Worm (Caenorhabditis elegans) whole organism, late embryonic: ENCODE measurements around the gene srh-240.

Source experiments
- F13H6.1 ChIP-seq: sonication (generic microtip); optimal IDR thresholded peaks from 2 replicates; lab custom pipeline; 2016; ENCODE audit warnings: missing genetic modification characterization, missing compliant biosample characterization
- ama-1 ChIP-seq: fragments of 150-350 bp; optimal IDR thresholded peaks from 2 replicates; lab custom pipeline; 2014
- ceh-18 ChIP-seq: sonication (generic microtip); optimal IDR thresholded peaks from 2 replicates; lab custom pipeline; 2016; ENCODE audit warnings: missing genetic modification characterization, missing compliant biosample characterization
- ceh-9 ChIP-seq: sonication (generic microtip); optimal IDR thresholded peaks from 2 replicates; lab custom pipeline; 2016; ENCODE audit warnings: mild to moderate bottlenecking, missing genetic modification characterization, inconsistent platforms, missing compliant biosample characterization
- ets-4 ChIP-seq: sonication (generic microtip); optimal IDR thresholded peaks from 2 replicates; lab custom pipeline; 2016; ENCODE audit warnings: missing genetic modification characterization, missing compliant biosample characterization
- fax-1 ChIP-seq: sonication (generic microtip); optimal IDR thresholded peaks from 2 replicates; lab custom pipeline; 2016; ENCODE audit warnings: missing genotype, missing genetic modification characterization, missing compliant biosample characterization
- fkh-10 ChIP-seq: fragments of 150-350 bp; optimal IDR thresholded peaks from 2 replicates; lab custom pipeline; 2014; ENCODE audit warnings: missing biosample characterization, missing genetic modification reagents, missing genetic modification characterization
- fkh-6 ChIP-seq: sonication (generic microtip); optimal IDR thresholded peaks from 2 replicates; lab custom pipeline; 2016; ENCODE audit warnings: missing genetic modification characterization, missing compliant biosample characterization
- nhr-11 ChIP-seq: fragments of 150-350 bp; optimal IDR thresholded peaks from 2 replicates; lab custom pipeline; 2014; ENCODE audit warnings: missing biosample characterization, missing genetic modification characterization
- pha-4 ChIP-seq: fragments of 150-350 bp; optimal IDR thresholded peaks from 2 replicates; lab custom pipeline; 2018; ENCODE audit warnings: missing biosample characterization, missing genetic modification reagents, missing genetic modification characterization
- pqm-1 ChIP-seq: sonication (generic microtip); optimal IDR thresholded peaks from 2 replicates; lab custom pipeline; 2016; ENCODE audit warnings: missing genetic modification characterization, missing compliant biosample characterization
- pros-1 ChIP-seq: fragments of 150-350 bp; optimal IDR thresholded peaks from 2 replicates; lab custom pipeline; 2014; ENCODE audit warnings: missing biosample characterization, missing genetic modification reagents, missing genetic modification characterization
- tbx-2 ChIP-seq: sonication (generic microtip); optimal IDR thresholded peaks from 2 replicates; lab custom pipeline; 2016; ENCODE audit warnings: missing genetic modification characterization, missing compliant biosample characterization

DNA sequence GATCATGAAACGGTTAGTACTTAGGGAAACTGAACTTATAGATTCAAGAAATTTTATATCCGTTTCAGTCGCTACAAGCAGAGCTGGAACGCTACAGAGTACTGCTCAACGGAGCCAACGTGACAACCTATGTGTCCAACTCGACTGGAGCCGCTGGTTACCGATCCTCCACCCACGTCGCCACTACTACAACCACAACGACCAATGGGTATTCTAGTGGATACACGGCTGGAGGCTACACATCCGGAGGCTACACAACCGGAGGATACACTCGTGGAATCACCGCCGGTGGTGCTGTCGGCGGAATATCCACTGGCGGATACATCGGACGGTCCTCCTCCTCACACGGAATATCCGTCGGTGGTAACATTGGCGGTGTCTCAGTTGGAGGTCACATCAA is 18.1 kb downstream of the srh-240 start:
- TF ChIP-seq F13H6.1 (tag; lab: Kevin White, UChicago): no peak
- no peak for TF ChIP-seq pha-4 (tag; lab: Kevin White, UChicago)
- no peak for TF ChIP-seq nhr-11 (tag; lab: Kevin White, UChicago)
- no peak for TF ChIP-seq ceh-9 (tag; lab: Kevin White, UChicago)
- TF ChIP-seq fkh-6 (tag; lab: Kevin White, UChicago): no peak
- no peak for TF ChIP-seq tbx-2
- TF ChIP-seq ama-1 (lab: Kevin White, UChicago): no peak
- no peak for TF ChIP-seq fkh-10
- no peak for TF ChIP-seq fax-1 (tag; lab: Kevin White, UChicago)
- TF ChIP-seq ets-4 (tag; lab: Kevin White, UChicago): no peak
- no peak for TF ChIP-seq pqm-1
- TF ChIP-seq ceh-18 (tag; lab: Kevin White, UChicago): no peak
- no peak for TF ChIP-seq pros-1
